Worm (Caenorhabditis elegans) whole organism, midembryonic: Measurements from ENCODE around the gene frpr-7.

ENCODE experiments used
- cog-1 ChIP-seq: sonication (generic microtip); optimal IDR thresholded peaks from 2 replicates; lab custom pipeline; 2016; ENCODE audit warnings: missing genetic modification characterization, missing compliant biosample characterization
- flt-1 ChIP-seq: fragments of 200-800 bp; sonication (Bioruptor generic); IDR thresholded peaks from 2 replicates; pipeline ENCODE4 v1.3.6; 2022; ENCODE audit warnings: missing genetic modification characterization, missing compliant biosample characterization
- klf-2 ChIP-seq: fragments of 200-800 bp; sonication (Bioruptor generic); conservative IDR thresholded peaks from 2 replicates; pipeline ENCODE4 v1.3.6; 2022; ENCODE audit warnings: missing genetic modification reagents, missing genetic modification characterization, missing compliant biosample characterization
- med-1 ChIP-seq: sonication (generic microtip); optimal IDR thresholded peaks from 2 replicates; lab custom pipeline; 2017; ENCODE audit warnings: missing genetic modification characterization, mild to moderate bottlenecking, missing compliant biosample characterization, antibody characterized with exemption, missing genetic modification reagents; ENCODE audit not compliant: insufficient read depth
- ref-1 ChIP-seq: fragments of 200-800 bp; sonication (Bioruptor generic); conservative IDR thresholded peaks from 2 replicates; pipeline ENCODE4 v1.3.6; 2022; ENCODE audit warnings: missing genetic modification reagents, missing genetic modification characterization, missing compliant biosample characterization
- tab-1 ChIP-seq: fragments of 200-800 bp; sonication (Bioruptor generic); IDR thresholded peaks from 2 replicates; pipeline ENCODE4 v1.3.6; 2022; ENCODE audit warnings: missing genetic modification characterization, missing compliant biosample characterization
- ztf-23 ChIP-seq: fragments of 200-800 bp; sonication (Bioruptor generic); IDR thresholded peaks from 2 replicates; pipeline ENCODE4 v1.3.6; 2022; ENCODE audit warnings: missing genetic modification reagents, missing genetic modification characterization, missing compliant biosample characterization

DNA sequence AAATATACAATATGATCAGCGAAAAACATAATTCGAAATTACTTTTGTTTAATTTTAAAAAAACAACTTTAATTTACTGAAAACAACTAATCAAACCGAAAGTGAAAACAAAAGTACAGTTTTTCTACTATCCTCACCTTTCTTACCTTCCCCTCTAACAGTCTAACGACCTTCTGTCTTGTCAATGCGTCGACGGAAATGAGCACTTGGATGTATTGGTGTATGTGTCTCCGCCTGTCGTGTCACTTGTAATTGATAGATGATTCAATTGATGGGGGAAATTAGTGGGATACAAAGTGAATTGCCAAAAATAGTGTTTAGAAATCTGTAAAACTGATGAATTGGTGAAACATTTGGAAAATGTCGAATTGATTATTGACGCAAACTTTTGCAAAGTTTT is 16.3 kb downstream of the frpr-7 start, which contains the start of gene F31A3.5:
- no peak for TF ChIP-seq ref-1 (GFP tag; lab: Robert Waterston, UW)
- no peak for TF ChIP-seq tab-1 (GFP tag; lab: Robert Waterston, UW)
- no peak for TF ChIP-seq klf-2
- no peak for TF ChIP-seq med-1
- no peak for TF ChIP-seq flt-1 (GFP tag; lab: Robert Waterston, UW)
- TF ChIP-seq cog-1 (tag; lab: Kevin White, UChicago), result no peak
- TF ChIP-seq ztf-23 (GFP tag; lab: Robert Waterston, UW), result no peak
